Fruit fly (Drosophila melanogaster): ENCODE data around the gene glec.

- TF ChIP-seq foxo (GFP tag; optimal IDR thresholded peaks at IDR 0.05) (peak in 1 of 2 experiments; percentile 53), Dif (GFP tag; optimal IDR thresholded peaks at IDR 0.05; ENCODE audit: partially characterized antibody) (no peak), dsf (GFP tag; optimal IDR thresholded peaks at IDR 0.05; ENCODE audit: borderline replicate concordance) (no peak), dmrt93B (GFP tag; optimal IDR thresholded peaks at IDR 0.05) (no peak), psq (GFP tag; optimal IDR thresholded peaks at IDR 0.05) (no peak), tai (GFP tag; optimal IDR thresholded peaks at IDR 0.05) (no peak), h (GFP tag; optimal IDR thresholded peaks at IDR 0.05) (no peak)
These were observed 31.5 kb upstream of the glec start for dm6 chr3R:21887588-21888007.

Measured in whole organism, wandering third instar larva.